Fruit fly (Drosophila melanogaster): Measurements from ENCODE around the gene Rsph9.

The Rsph9 gene

DNA sequence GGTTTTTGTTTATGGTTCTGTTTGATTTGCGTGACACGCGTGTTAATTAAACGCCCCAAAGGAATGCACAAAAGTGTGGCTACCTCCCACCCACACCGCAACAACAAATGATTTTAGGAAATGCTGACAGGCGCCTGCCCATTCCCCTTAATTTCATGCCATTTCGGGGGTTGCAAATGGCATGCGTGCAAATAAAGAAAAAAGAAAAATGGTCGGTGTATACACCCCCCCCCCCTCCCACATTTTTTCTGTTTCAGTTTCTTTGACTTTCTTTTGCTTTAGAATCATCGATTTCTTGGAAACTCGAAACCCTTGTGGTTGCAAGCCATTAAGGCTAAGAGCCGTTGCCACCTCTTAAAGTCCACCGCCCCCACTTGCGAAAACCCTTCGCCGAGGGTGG, 31.4 kb downstream of the Rsph9 start:
- TF ChIP-seq usp (GFP tag; optimal IDR thresholded peaks at IDR 0.05), result no peak
- TF ChIP-seq psq (optimal IDR thresholded peaks at IDR 0.05), result no peak
- no peak for TF ChIP-seq EcR (GFP tag; optimal IDR thresholded peaks at IDR 0.05)
- no peak for TF ChIP-seq Dll (optimal IDR thresholded peaks at IDR 0.05)
- no peak for TF ChIP-seq pan (optimal IDR thresholded peaks at IDR 0.05)
- no peak for TF ChIP-seq CG8478 (optimal IDR thresholded peaks at IDR 0.05)

DNA sequence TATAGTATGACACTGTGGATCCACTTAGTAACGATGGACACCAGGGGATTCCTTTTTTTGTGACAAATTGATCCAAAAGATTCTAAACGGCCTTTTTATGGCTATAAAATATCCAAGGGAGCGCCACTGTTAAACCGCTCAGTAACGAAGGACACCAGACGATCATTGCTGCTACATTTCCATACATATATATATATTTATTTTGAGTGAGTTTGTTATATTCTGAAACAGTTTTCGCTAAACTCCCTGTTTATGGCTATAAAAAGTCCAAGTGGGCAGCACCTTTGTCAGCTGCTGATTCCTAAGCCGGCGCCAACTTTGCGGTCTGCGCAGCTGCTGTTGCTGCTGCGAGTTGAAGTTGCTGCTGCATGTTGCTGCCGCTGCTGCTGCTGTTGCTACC, 31.9 kb downstream of the Rsph9 start:
- TF ChIP-seq CG8478 (optimal IDR thresholded peaks at IDR 0.05) (no peak), pan (optimal IDR thresholded peaks at IDR 0.05) (no peak), psq (optimal IDR thresholded peaks at IDR 0.05) (no peak), usp (GFP tag; optimal IDR thresholded peaks at IDR 0.05) (no peak), EcR (GFP tag; optimal IDR thresholded peaks at IDR 0.05) (no peak), Dll (optimal IDR thresholded peaks at IDR 0.05) (no peak)

DNA sequence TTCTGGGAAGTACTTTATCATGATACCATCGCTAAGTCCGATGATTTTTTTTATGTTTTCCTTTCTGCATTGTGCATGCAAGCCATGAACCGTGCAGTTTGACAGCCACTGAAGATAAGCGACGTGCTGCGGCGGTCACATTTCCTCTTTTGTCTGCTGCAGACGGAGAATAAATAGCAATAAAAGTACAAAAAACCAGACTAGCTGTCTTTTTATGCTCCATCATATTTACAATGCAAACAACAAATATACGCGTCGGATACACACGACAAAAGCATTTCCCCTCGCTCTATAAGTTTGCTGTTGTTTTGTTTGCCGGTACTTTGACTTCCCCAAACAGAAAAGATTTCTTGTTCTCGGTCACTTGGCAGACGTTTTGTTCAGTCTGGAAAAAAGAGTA, 32.6 kb downstream of the Rsph9 start:
- TF ChIP-seq pan (optimal IDR thresholded peaks at IDR 0.05) (no peak), CG8478 (optimal IDR thresholded peaks at IDR 0.05) (no peak), EcR (GFP tag; optimal IDR thresholded peaks at IDR 0.05) (no peak), usp (GFP tag; optimal IDR thresholded peaks at IDR 0.05) (no peak), psq (optimal IDR thresholded peaks at IDR 0.05) (no peak), Dll (optimal IDR thresholded peaks at IDR 0.05) (no peak)

DNA sequence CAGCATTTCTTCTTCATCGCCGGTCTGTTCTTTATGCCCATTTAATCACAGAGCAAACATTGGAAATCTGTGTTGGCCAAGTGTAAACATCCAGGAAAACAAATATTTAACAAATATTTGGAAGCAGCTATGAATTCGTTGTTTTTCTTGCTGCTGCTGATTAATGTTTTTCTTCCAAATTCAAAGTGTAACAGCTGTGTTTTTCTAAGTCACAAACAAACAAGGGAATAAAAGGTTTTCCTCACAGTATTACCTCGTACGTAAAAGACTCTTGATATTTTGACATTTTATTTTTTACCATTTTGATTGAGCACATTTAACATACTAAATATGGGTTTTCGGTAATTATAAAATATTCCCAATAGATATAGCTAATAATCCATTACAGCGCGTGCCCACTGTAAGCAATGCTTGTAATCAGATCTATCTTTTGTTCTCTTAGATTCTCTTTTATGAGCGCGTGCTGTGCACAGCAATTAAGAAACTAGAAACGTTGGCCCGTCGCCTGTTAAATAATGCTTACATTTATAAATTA, 33.6 kb downstream of the Rsph9 start:
- TF ChIP-seq CG8478 (optimal IDR thresholded peaks at IDR 0.05) (no peak), psq (optimal IDR thresholded peaks at IDR 0.05) (no peak), pan (optimal IDR thresholded peaks at IDR 0.05) (no peak), usp (GFP tag; optimal IDR thresholded peaks at IDR 0.05) (no peak), EcR (GFP tag; optimal IDR thresholded peaks at IDR 0.05) (no peak), Dll (optimal IDR thresholded peaks at IDR 0.05) (no peak)

DNA sequence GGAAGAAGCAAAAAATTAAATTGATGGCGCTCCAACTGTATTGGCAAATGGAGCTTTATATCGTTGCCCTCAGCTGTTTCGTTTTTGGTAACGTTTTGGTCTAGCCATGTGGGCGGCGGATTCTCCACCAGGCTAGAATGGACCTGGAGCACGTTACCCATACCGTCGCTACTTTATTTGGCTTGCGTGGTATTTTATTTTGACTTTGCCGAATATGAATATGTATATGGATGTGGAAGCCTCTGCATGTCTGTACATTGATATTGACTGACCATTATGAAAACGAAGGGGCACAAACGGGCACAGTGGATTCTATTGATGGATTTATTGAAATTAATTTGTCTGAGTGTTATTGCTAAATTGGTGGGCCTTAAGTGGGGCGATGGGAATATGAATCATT, 34.6 kb downstream of the Rsph9 start:
- no peak for TF ChIP-seq EcR (GFP tag; optimal IDR thresholded peaks at IDR 0.05)
- no peak for TF ChIP-seq Dll (optimal IDR thresholded peaks at IDR 0.05)

DNA sequence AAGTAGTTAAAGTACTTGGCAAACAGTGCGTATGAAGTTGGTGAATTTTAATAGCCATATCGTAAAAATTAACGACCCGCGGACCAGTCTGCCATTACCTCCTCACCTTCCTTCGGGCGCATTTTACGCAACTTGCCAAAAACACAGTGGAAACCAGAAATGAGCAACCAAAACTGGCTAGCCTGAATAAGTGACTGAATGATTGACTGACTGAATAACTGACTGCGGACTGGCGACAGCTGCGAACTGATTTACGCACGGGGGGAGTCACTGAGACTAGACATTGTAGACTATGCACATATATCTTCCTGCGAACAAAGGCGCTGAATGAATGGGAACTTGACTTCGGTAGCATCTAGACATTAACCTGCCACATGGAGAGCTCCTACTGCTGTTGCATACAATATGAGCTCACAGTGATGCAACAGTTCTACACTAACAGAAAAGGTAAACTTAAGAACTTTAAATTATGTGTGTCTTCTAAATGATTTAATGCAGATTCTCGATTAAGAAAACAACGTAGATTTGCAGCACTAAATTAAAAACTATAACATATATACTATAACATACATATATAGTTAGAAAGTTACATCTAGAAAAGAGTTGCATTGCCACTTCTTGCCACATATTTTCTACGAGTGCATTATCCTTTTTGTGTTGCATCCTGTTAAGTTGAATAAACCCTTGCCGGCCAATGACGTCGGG, 36.3 kb downstream of the Rsph9 start:
- TF ChIP-seq psq (optimal IDR thresholded peaks at IDR 0.05) (no peak), pan (optimal IDR thresholded peaks at IDR 0.05) (no peak), CG8478 (optimal IDR thresholded peaks at IDR 0.05) (no peak), Dll (optimal IDR thresholded peaks at IDR 0.05) (no peak)

- TF ChIP-seq usp (GFP tag; optimal IDR thresholded peaks at IDR 0.05), result no peak
- TF ChIP-seq EcR (GFP tag; optimal IDR thresholded peaks at IDR 0.05), result no peak
- no peak for TF ChIP-seq Dll (optimal IDR thresholded peaks at IDR 0.05)
- no peak for TF ChIP-seq CG8478 (optimal IDR thresholded peaks at IDR 0.05)
- TF ChIP-seq pan (optimal IDR thresholded peaks at IDR 0.05), result no peak
- no peak for TF ChIP-seq psq (optimal IDR thresholded peaks at IDR 0.05)
Observed at dm6 chr2L:17374832-17375231, 37.6 kb downstream of the Rsph9 start.

- TF ChIP-seq usp (GFP tag; optimal IDR thresholded peaks at IDR 0.05) (no peak), Dll (optimal IDR thresholded peaks at IDR 0.05) (no peak), EcR (GFP tag; optimal IDR thresholded peaks at IDR 0.05) (no peak), psq (optimal IDR thresholded peaks at IDR 0.05) (no peak), pan (optimal IDR thresholded peaks at IDR 0.05) (no peak), CG8478 (optimal IDR thresholded peaks at IDR 0.05) (no peak)
Observed at dm6 chr2L:17368503-17368902, 43.9 kb downstream of the Rsph9 start.

DNA sequence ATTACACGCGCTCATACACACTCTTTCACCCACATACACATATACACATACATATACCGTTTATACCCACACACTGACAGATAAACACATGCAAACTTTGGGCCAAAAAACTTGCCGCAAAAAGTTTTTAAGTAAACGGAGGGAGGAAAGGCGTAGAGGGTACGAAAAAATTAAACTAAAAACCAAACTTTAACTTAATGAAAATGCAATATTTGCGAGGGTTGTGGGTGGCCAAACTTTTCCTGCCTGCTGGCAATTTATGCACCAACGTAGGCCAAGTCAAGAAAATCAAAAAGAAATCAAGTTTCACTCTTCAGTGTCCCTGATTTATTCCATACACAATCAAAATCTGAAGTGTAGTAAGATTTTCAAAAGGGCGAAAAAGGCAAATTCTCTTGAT, 49.2 kb downstream of the Rsph9 start, which contains the start of gene CG31804:
Gene CG31804, plus strand, starts transcription at position 301 of the 400 bp plus-strand sequence.
- no peak for TF ChIP-seq usp (GFP tag; optimal IDR thresholded peaks at IDR 0.05)
